Worm (Caenorhabditis elegans) whole organism, mixed stage, embryonic: Measurements from ENCODE around the gene snai-1.

Experiments
- blmp-1 ChIP-seq: fragments of 150-350 bp; optimal IDR thresholded peaks from 2 replicates; lab custom pipeline; 2014; ENCODE audit warnings: missing biosample characterization, missing genetic modification characterization
- elt-3 ChIP-seq: fragments of 150-350 bp; optimal IDR thresholded peaks from 2 replicates; lab custom pipeline; 2014; ENCODE audit warnings: missing biosample characterization, missing genetic modification characterization
- flh-1 ChIP-seq: fragments of 200-800 bp; sonication (Bioruptor generic); optimal IDR thresholded peaks from 2 replicates; lab custom pipeline; 2018; ENCODE audit warnings: mild to moderate bottlenecking, missing genetic modification characterization, moderate library complexity, missing compliant biosample characterization
- mls-2 ChIP-seq: sonication (generic microtip); optimal IDR thresholded peaks from 2 replicates; lab custom pipeline; 2016; ENCODE audit warnings: mild to moderate bottlenecking, missing genetic modification characterization, moderate library complexity, missing compliant biosample characterization
- nhr-2 ChIP-seq: fragments of 150-350 bp; optimal IDR thresholded peaks from 2 replicates; lab custom pipeline; 2014; ENCODE audit warnings: missing biosample characterization, missing genetic modification characterization
- nhr-76 ChIP-seq: sonication (generic microtip); optimal IDR thresholded peaks from 2 replicates; lab custom pipeline; 2017; ENCODE audit warnings: missing biosample characterization, missing genetic modification characterization
- unc-39 ChIP-seq: fragments of 150-350 bp; optimal IDR thresholded peaks from 2 replicates; lab custom pipeline; 2014; ENCODE audit warnings: missing biosample characterization, missing genetic modification characterization

ce11 chrIV:325640-326039, 12.1 kb upstream of the snai-1 start:
- no peak for TF ChIP-seq elt-3 (tag; lab: Kevin White, UChicago)
- TF ChIP-seq nhr-76 (tag; lab: Kevin White, UChicago): no peak
- no peak for TF ChIP-seq flh-1 (GFP tag; lab: Kevin White, UChicago)
- no peak for TF ChIP-seq unc-39 (tag; lab: Kevin White, UChicago)
- TF ChIP-seq blmp-1: no peak
- no peak for TF ChIP-seq mls-2 (tag; lab: Kevin White, UChicago)
- TF ChIP-seq nhr-2 (tag; lab: Kevin White, UChicago): no peak
